Worm (Caenorhabditis elegans) whole organism, mixed stage, embryonic: ENCODE measurements around the gene Y7A5A.1.

Source experiments
- drap-1 ChIP-seq: fragments of 200-800 bp; sonication (Bioruptor generic); optimal IDR thresholded peaks from 3 replicates; lab custom pipeline; 2018; ENCODE audit warnings: mild to moderate bottlenecking, missing genetic modification characterization, missing compliant biosample characterization
- elt-3 ChIP-seq: fragments of 150-350 bp; optimal IDR thresholded peaks from 2 replicates; lab custom pipeline; 2014; ENCODE audit warnings: missing biosample characterization, missing genetic modification characterization
- lin-13 ChIP-seq: fragments of 150-350 bp; optimal IDR thresholded peaks from 2 replicates; lab custom pipeline; 2014; ENCODE audit warnings: missing biosample characterization, missing genetic modification characterization
- lsy-2 ChIP-seq: fragments of 150-350 bp; optimal IDR thresholded peaks from 2 replicates; lab custom pipeline; 2014; ENCODE audit warnings: missing biosample characterization, missing genetic modification characterization
- nhr-12 ChIP-seq: fragments of 150-350 bp; optimal IDR thresholded peaks from 2 replicates; lab custom pipeline; 2014; ENCODE audit warnings: missing biosample characterization, missing genetic modification characterization
- nhr-237 ChIP-seq: fragments of 150-350 bp; optimal IDR thresholded peaks from 2 replicates; lab custom pipeline; 2014; ENCODE audit warnings: missing biosample characterization, missing genetic modification characterization
- pha-4 ChIP-seq: fragments of 150-350 bp; optimal IDR thresholded peaks from 2 replicates; lab custom pipeline; 2018; ENCODE audit warnings: missing biosample characterization, missing genetic modification reagents, missing genetic modification characterization
- snpc-4 ChIP-seq: fragments of 150-350 bp; optimal IDR thresholded peaks from 2 replicates; lab custom pipeline; 2014; ENCODE audit warnings: missing biosample characterization, missing genetic modification characterization
- sptf-1 ChIP-seq: sonication (generic microtip); optimal IDR thresholded peaks from 2 replicates; lab custom pipeline; 2017; ENCODE audit warnings: mild to moderate bottlenecking, missing genetic modification characterization, moderate library complexity, missing compliant biosample characterization
- unc-62 ChIP-seq: fragments of 150-350 bp; optimal IDR thresholded peaks from 2 replicates; lab custom pipeline; 2014; ENCODE audit warnings: missing biosample characterization, missing genetic modification reagents, missing genetic modification characterization

- TF ChIP-seq drap-1 (GFP tag; lab: Kevin White, UChicago) (no peak), nhr-237 (no peak), snpc-4 (tag; lab: Kevin White, UChicago) (no peak), sptf-1 (no peak), lsy-2 (peak; percentile 54), unc-62 (GFP tag; lab: Kevin White, UChicago) (no peak), elt-3 (tag; lab: Kevin White, UChicago) (no peak), lin-13 (tag; lab: Kevin White, UChicago) (no peak), nhr-12 (tag; lab: Kevin White, UChicago) (no peak), pha-4 (tag; lab: Kevin White, UChicago) (no peak)
Observed at ce11 chrX:15736419-15736818, 34.9 kb downstream of the Y7A5A.1 start.
